Fruit fly (Drosophila melanogaster) whole organism, wandering third instar larva: ENCODE data around the gene CG14424.

Experiments
- Myc ChIP-seq: fragments of >200 bp; optimal IDR thresholded peaks from 2 replicates; lab custom pipeline; 2017
- Sp1 ChIP-seq: fragments of 200-800 bp; sonication (Bioruptor generic); optimal IDR thresholded peaks from 3 replicates; lab custom pipeline; 2019; ENCODE audit warnings: missing biosample characterization, mild to moderate bottlenecking, missing genetic modification characterization, moderate library complexity

DNA sequence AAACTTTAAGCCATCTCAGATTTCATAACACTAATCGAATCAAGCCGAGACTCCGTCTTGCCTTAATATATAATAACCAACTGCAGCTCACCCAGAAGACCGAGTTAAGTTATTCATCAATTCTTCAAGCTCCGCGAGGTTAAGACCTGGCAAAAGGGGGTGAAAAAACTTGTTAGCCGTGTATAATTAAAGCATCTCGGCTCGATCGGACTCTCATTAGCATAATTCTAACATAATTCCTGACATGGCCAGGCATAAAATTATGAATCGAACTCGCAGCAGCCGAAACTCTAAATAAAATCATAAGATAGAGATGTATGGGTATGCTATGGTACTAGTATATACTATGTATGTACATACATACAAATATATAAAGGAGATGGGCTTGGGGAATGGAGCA lies 36.1 kb upstream of the CG14424 start:
- TF ChIP-seq Myc (lab: Kevin White, UChicago) (no peak), Sp1 (no peak)
